Fruit fly (Drosophila melanogaster) whole organism, embryonic: Measurements from ENCODE around the gene CG15382.

Experiments
- Abd-B ChIP-seq: fragments of 200-800 bp; sonication (Bioruptor generic); optimal IDR thresholded peaks from 2 replicates; lab custom pipeline; 2018; ENCODE audit warnings: missing biosample characterization, mild to moderate bottlenecking, missing genetic modification characterization, moderate library complexity
- BEAF-32 ChIP-seq: fragments of 200-800 bp; sonication (Bioruptor generic); optimal IDR thresholded peaks from 3 replicates; lab custom pipeline; 2017; ENCODE audit warnings: missing biosample characterization, missing genetic modification characterization, mild to moderate bottlenecking, moderate library complexity, missing genetic modification reagents
- Bgb ChIP-seq: fragments of 200-800 bp; sonication (Bioruptor generic); IDR thresholded peaks from 2 replicates; pipeline ENCODE4 v1.3.6; 2022; ENCODE audit warnings: missing biosample characterization, missing genetic modification characterization; ENCODE audit not compliant: partially characterized antibody
- CG10147 ChIP-seq: fragments of 200-800 bp; sonication (Bioruptor generic); optimal IDR thresholded peaks from 2 replicates; lab custom pipeline; 2019; ENCODE audit warnings: missing biosample characterization, mild to moderate bottlenecking, missing genetic modification characterization, moderate library complexity
- CG10209 ChIP-seq: fragments of 200-800 bp; sonication (Bioruptor generic); optimal IDR thresholded peaks from 3 replicates; lab custom pipeline; 2017; ENCODE audit warnings: missing biosample characterization, mild to moderate bottlenecking, missing genetic modification characterization, missing genetic modification reagents
- CG12769 ChIP-seq: fragments of 200-800 bp; sonication (Bioruptor generic); optimal IDR thresholded peaks from 2 replicates; lab custom pipeline; 2019; ENCODE audit warnings: missing biosample characterization, mild to moderate bottlenecking, missing genetic modification characterization, moderate library complexity
- CG17385 ChIP-seq: fragments of 200-800 bp; sonication (Bioruptor generic); optimal IDR thresholded peaks from 3 replicates; lab custom pipeline; 2018; ENCODE audit warnings: missing biosample characterization, mild to moderate bottlenecking, missing genetic modification characterization
- CG18262 ChIP-seq: fragments of 200-800 bp; optimal IDR thresholded peaks from 3 replicates; lab custom pipeline; 2019; ENCODE audit warnings: missing biosample characterization, mild to moderate bottlenecking, missing genetic modification characterization, moderate library complexity
- CG1832 ChIP-seq: fragments of 200-800 bp; sonication (Bioruptor generic); optimal IDR thresholded peaks from 2 replicates; lab custom pipeline; 2017; ENCODE audit warnings: missing biosample characterization, mild to moderate bottlenecking, missing genetic modification characterization, inconsistent platforms
- CG2889 ChIP-seq: fragments of 200-800 bp; sonication (Bioruptor generic); IDR thresholded peaks from 3 replicates; pipeline ENCODE4 v1.3.6; 2022; ENCODE audit warnings: missing biosample characterization, missing genetic modification characterization
- CG30403 ChIP-seq: fragments of 200-800 bp; sonication (Bioruptor generic); optimal IDR thresholded peaks from 3 replicates; lab custom pipeline; 2016; ENCODE audit warnings: missing biosample characterization, missing genetic modification characterization
- CG34422 ChIP-seq: fragments of 200-800 bp; sonication (Bioruptor generic); IDR thresholded peaks from 3 replicates; pipeline ENCODE4 v1.3.6; 2022; ENCODE audit warnings: missing biosample characterization, missing genetic modification characterization
- CG3995 ChIP-seq: fragments of 200-800 bp; sonication (Bioruptor generic); optimal IDR thresholded peaks from 3 replicates; lab custom pipeline; 2016; ENCODE audit warnings: missing biosample characterization, missing genetic modification characterization
- CG4820 ChIP-seq: fragments of 200-800 bp; sonication (Bioruptor generic); optimal IDR thresholded peaks from 3 replicates; lab custom pipeline; 2016; ENCODE audit warnings: missing biosample characterization, missing genetic modification characterization
- CG6254 ChIP-seq: fragments of 200-800 bp; sonication (Bioruptor generic); optimal IDR thresholded peaks from 3 replicates; lab custom pipeline; 2017; ENCODE audit warnings: mild to moderate bottlenecking, missing biosample characterization, missing genetic modification reagents, missing genetic modification characterization
- CG6683 ChIP-seq: fragments of 200-800 bp; sonication (Bioruptor generic); optimal IDR thresholded peaks from 2 replicates; lab custom pipeline; 2017; ENCODE audit warnings: missing biosample characterization, mild to moderate bottlenecking, missing genetic modification characterization, missing genetic modification reagents
- CG6765 ChIP-seq: fragments of 200-800 bp; sonication (Bioruptor generic); optimal IDR thresholded peaks from 3 replicates; lab custom pipeline; 2017; ENCODE audit warnings: missing biosample characterization, mild to moderate bottlenecking, missing genetic modification characterization
- CG7357 ChIP-seq: fragments of 200-800 bp; sonication (Bioruptor generic); IDR thresholded peaks from 3 replicates; pipeline ENCODE4 v1.3.6; 2022; ENCODE audit warnings: missing biosample characterization, missing genetic modification characterization
- CG8765 ChIP-seq: fragments of 200-800 bp; sonication (Bioruptor generic); IDR thresholded peaks from 2 replicates; pipeline ENCODE4 v1.3.6; 2022; ENCODE audit warnings: missing biosample characterization, missing genetic modification characterization
- Chrac-16 ChIP-seq: fragments of 200-800 bp; sonication (Bioruptor generic); optimal IDR thresholded peaks from 3 replicates; lab custom pipeline; 2016; ENCODE audit warnings: missing biosample characterization, missing genetic modification characterization
- D ChIP-seq, 2 experiments: fragments of 200-800 bp in 1 of 2; fragments of >200 bp in 1 of 2; sonication (Bioruptor generic) in 1 of 2; optimal IDR thresholded peaks; 2 replicates in 1 of 2; 3 replicates in 1 of 2; lab custom pipeline; 2017; ENCODE audit warnings: mild to moderate bottlenecking in 1 of 2, missing biosample characterization in 1 of 2, missing genetic modification characterization in 1 of 2, missing genetic modification reagents in 1 of 2
- Deaf1 ChIP-seq: fragments of 200-800 bp; optimal IDR thresholded peaks from 3 replicates; lab custom pipeline; 2019; ENCODE audit warnings: missing biosample characterization, mild to moderate bottlenecking, missing genetic modification characterization, moderate library complexity
- ERR ChIP-seq: fragments of 200-800 bp; sonication (Bioruptor generic); optimal IDR thresholded peaks from 2 replicates; lab custom pipeline; 2016; ENCODE audit warnings: missing biosample characterization, missing genetic modification characterization
- Hmx ChIP-seq: fragments of 200-800 bp; sonication (Bioruptor generic); optimal IDR thresholded peaks from 2 replicates; lab custom pipeline; 2016; ENCODE audit warnings: missing biosample characterization, missing genetic modification characterization
- Hr3 ChIP-seq: fragments of 200-800 bp; sonication (Bioruptor generic); optimal IDR thresholded peaks from 3 replicates; lab custom pipeline; 2016; ENCODE audit warnings: missing biosample characterization, missing genetic modification characterization
- MBD-R2 ChIP-seq: fragments of 200-800 bp; sonication (Bioruptor generic); IDR thresholded peaks from 2 replicates; pipeline ENCODE4 v1.3.6; 2022; ENCODE audit warnings: missing biosample characterization, missing genetic modification characterization
- Meics ChIP-seq: fragments of 200-800 bp; sonication (Bioruptor generic); optimal IDR thresholded peaks from 2 replicates; lab custom pipeline; 2017; ENCODE audit warnings: missing biosample characterization, mild to moderate bottlenecking, missing genetic modification characterization
- NC2α ChIP-seq: fragments of 200-800 bp; sonication (Bioruptor generic); optimal IDR thresholded peaks from 2 replicates; lab custom pipeline; 2016; ENCODE audit warnings: missing biosample characterization, missing genetic modification characterization
- Nf-YB ChIP-seq: fragments of 200-800 bp; sonication (Bioruptor generic); optimal IDR thresholded peaks from 3 replicates; lab custom pipeline; 2019; ENCODE audit warnings: missing biosample characterization, mild to moderate bottlenecking, missing genetic modification characterization, moderate library complexity
- NfI ChIP-seq: fragments of 200-800 bp; sonication (Bioruptor generic); optimal IDR thresholded peaks from 3 replicates; lab custom pipeline; 2018; ENCODE audit warnings: missing biosample characterization, mild to moderate bottlenecking, missing genetic modification characterization, moderate library complexity
- Taf1 ChIP-seq: fragments of 200-800 bp; sonication (Bioruptor generic); IDR thresholded peaks from 2 replicates; pipeline ENCODE4 v1.3.6; 2022; ENCODE audit warnings: missing biosample characterization, missing genetic modification characterization
- Vsx1 ChIP-seq: fragments of 200-800 bp; sonication (Bioruptor generic); optimal IDR thresholded peaks from 2 replicates; lab custom pipeline; 2017; ENCODE audit warnings: missing biosample characterization, mild to moderate bottlenecking, missing genetic modification characterization, missing genetic modification reagents
- ato ChIP-seq: fragments of 200-800 bp; sonication (Bioruptor generic); IDR thresholded peaks from 2 replicates; pipeline ENCODE4 v1.3.6; 2022; ENCODE audit warnings: missing biosample characterization, missing genetic modification characterization; ENCODE audit not compliant: partially characterized antibody
- az2 ChIP-seq: fragments of 200-800 bp; sonication (Bioruptor generic); optimal IDR thresholded peaks from 3 replicates; lab custom pipeline; 2016; ENCODE audit warnings: missing biosample characterization, missing genetic modification characterization
- bcd ChIP-seq: fragments of 200-800 bp; sonication (Bioruptor generic); optimal IDR thresholded peaks from 2 replicates; lab custom pipeline; 2017; ENCODE audit warnings: missing biosample characterization, mild to moderate bottlenecking, missing genetic modification characterization
- btn ChIP-seq: fragments of 200-800 bp; sonication (Bioruptor generic); optimal IDR thresholded peaks from 2 replicates; lab custom pipeline; 2016; ENCODE audit warnings: missing biosample characterization, missing genetic modification characterization
- cg ChIP-seq: fragments of 200-800 bp; sonication (Bioruptor generic); optimal IDR thresholded peaks from 3 replicates; lab custom pipeline; 2019; ENCODE audit warnings: missing biosample characterization, mild to moderate bottlenecking, missing genetic modification characterization, moderate library complexity
- cwo ChIP-seq: fragments of 200-800 bp; sonication (Bioruptor generic); optimal IDR thresholded peaks from 3 replicates; lab custom pipeline; 2017; ENCODE audit warnings: missing biosample characterization, missing genetic modification characterization, mild to moderate bottlenecking, moderate library complexity, missing genetic modification reagents
- ewg ChIP-seq: fragments of 200-800 bp; sonication (Bioruptor generic); optimal IDR thresholded peaks from 3 replicates; lab custom pipeline; 2017; ENCODE audit warnings: mild to moderate bottlenecking, missing biosample characterization, missing genetic modification reagents, missing genetic modification characterization
- fd64A ChIP-seq: fragments of 200-800 bp; sonication (Bioruptor generic); optimal IDR thresholded peaks from 3 replicates; lab custom pipeline; 2018; ENCODE audit warnings: missing biosample characterization, mild to moderate bottlenecking, missing genetic modification characterization
- kni ChIP-seq: fragments of 200-800 bp; sonication (Bioruptor generic); optimal IDR thresholded peaks from 3 replicates; lab custom pipeline; 2017; ENCODE audit warnings: mild to moderate bottlenecking, missing biosample characterization, missing genetic modification reagents, missing genetic modification characterization
- p53 ChIP-seq: fragments of 200-800 bp; sonication (Bioruptor generic); optimal IDR thresholded peaks from 2 replicates; lab custom pipeline; 2016; ENCODE audit warnings: missing biosample characterization, missing genetic modification characterization
- pros ChIP-seq: fragments of 200-800 bp; sonication (Bioruptor generic); optimal IDR thresholded peaks from 3 replicates; lab custom pipeline; 2019; ENCODE audit warnings: missing biosample characterization, mild to moderate bottlenecking, missing genetic modification characterization, moderate library complexity
- sc ChIP-seq, 3 experiments: fragments of >200 bp in 2 of 3; fragments of 200-800 bp in 1 of 3; sonication (Bioruptor generic) in 1 of 3; optimal IDR thresholded peaks; 2 replicates in 2 of 3; 3 replicates in 1 of 3; lab custom pipeline; 2017; ENCODE audit warnings: mild to moderate bottlenecking in 1 of 3, missing biosample characterization in 1 of 3, missing genetic modification characterization in 1 of 3, missing genetic modification reagents in 1 of 3
- schlank ChIP-seq: fragments of 200-800 bp; sonication (Bioruptor generic); optimal IDR thresholded peaks from 2 replicates; lab custom pipeline; 2018; ENCODE audit warnings: missing biosample characterization, mild to moderate bottlenecking, missing genetic modification characterization
- sens ChIP-seq: fragments of 200-800 bp; sonication (Bioruptor generic); peaks from one replicate; lab custom pipeline; 2016; ENCODE audit warnings: missing biosample characterization, missing genetic modification characterization
- tio ChIP-seq: fragments of 200-800 bp; sonication (Bioruptor generic); optimal IDR thresholded peaks from 2 replicates; lab custom pipeline; 2017; ENCODE audit warnings: missing biosample characterization, missing genetic modification characterization, inconsistent platforms
- toy ChIP-seq: fragments of 200-800 bp; sonication (Bioruptor generic); IDR thresholded peaks from 2 replicates; pipeline ENCODE4 v1.3.6; 2022; ENCODE audit warnings: missing biosample characterization, missing genetic modification characterization

The CG15382 gene

DNA sequence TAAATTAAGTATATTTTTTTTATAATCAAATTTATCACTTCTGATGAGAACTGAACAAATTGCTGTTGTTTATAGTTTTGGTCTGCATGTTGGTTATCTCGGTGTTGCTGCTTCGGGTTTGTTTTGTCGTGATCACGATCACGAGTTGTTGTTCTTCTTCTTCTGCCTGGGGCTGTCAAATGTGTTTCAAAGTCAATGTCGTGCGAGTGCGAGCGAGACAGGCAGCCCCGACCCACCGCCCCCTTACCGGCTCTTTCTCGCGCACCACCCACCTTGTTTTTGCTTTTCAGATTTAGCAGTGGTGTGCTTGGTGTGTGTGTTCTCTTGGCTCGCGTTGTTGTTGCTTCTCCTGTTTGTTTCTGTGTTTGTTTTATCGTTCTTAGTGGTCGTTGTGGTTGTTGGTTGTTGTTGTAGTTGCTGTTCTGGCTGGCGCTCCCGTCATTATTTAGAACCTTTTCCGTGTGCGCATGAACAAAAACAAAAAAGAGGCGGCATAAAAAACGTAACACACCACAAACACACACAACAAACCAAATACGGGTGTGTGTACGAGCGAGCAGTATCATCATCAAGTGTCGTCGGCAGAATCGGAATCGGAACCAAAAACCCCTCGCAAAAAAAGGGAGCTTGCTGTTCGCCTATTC, 42.0 kb downstream of the CG15382 start, which contains the start of gene COX7AL2:
Gene COX7AL2 (minus strand): TSS at position 438 of the 644 bp plus-strand sequence.
- TF ChIP-seq fd64A (no peak), NC2α (no peak), btn (GFP tag; lab: Kevin White, UChicago) (no peak), MBD-R2 (GFP tag; lab: Robert Waterston, UW) (no peak), BEAF-32 (GFP tag; lab: Kevin White, UChicago) (peak; percentile 59), CG7357 (GFP tag; lab: Robert Waterston, UW) (0 out of 3 replicates have a peak, but pooled peaks have one; percentile 11), Chrac-16 (GFP tag; lab: Kevin White, UChicago) (peak; percentile 15), Nf-YB (peak; percentile 14), Deaf1 (tag; lab: Kevin White, UChicago) (peak; percentile 18), NfI (no peak), CG34422 (GFP tag; lab: Robert Waterston, UW) (no peak), CG17385 (GFP tag; lab: Kevin White, UChicago) (peak; percentile 95), ERR (peak; percentile 51), toy (GFP tag; lab: Robert Waterston, UW) (no peak), CG10209 (GFP tag; lab: Kevin White, UChicago) (peak; percentile 22), cg (GFP tag; lab: Kevin White, UChicago) (peak; percentile 55), bcd (peak; percentile 36), CG30403 (GFP tag; lab: Kevin White, UChicago) (peak; percentile 39), Hr3 (GFP tag; lab: Kevin White, UChicago) (no peak), CG6765 (GFP tag; lab: Kevin White, UChicago) (peak; percentile 31), CG18262 (tag; lab: Kevin White, UChicago) (no peak), ato (no peak), Bgb (no peak), CG1832 (GFP tag; lab: Kevin White, UChicago) (peak; percentile 64), CG10147 (GFP tag; lab: Kevin White, UChicago) (no peak), kni (GFP tag; lab: Kevin White, UChicago) (no peak), sc (optimal IDR thresholded peaks at IDR 0.05; lab: Kevin White, UChicago) (no peak), sc (GFP tag; optimal IDR thresholded peaks at IDR 0.05; lab: Kevin White, UChicago) (peak; percentile 19), CG6683 (GFP tag; lab: Kevin White, UChicago) (no peak), sens (GFP tag; lab: Kevin White, UChicago) (peak; percentile 22), Abd-B (GFP tag; lab: Kevin White, UChicago) (no peak), CG4820 (GFP tag; lab: Kevin White, UChicago) (no peak), CG3995 (GFP tag; lab: Kevin White, UChicago) (peak; percentile 86), Meics (GFP tag; lab: Kevin White, UChicago) (peak; percentile 5), az2 (no peak), CG2889 (GFP tag; lab: Robert Waterston, UW) (no peak), tio (no peak), pros (GFP tag; lab: Kevin White, UChicago) (no peak), Taf1 (GFP tag; lab: Robert Waterston, UW) (no peak), D (optimal IDR thresholded peaks at IDR 0.05; lab: Kevin White, UChicago) (no peak), D (GFP tag; optimal IDR thresholded peaks at IDR 0.05; lab: Kevin White, UChicago) (no peak), ewg (GFP tag; lab: Kevin White, UChicago) (peak; percentile 20), Vsx1 (GFP tag; lab: Kevin White, UChicago) (peak; percentile 91), Hmx (GFP tag; lab: Kevin White, UChicago) (no peak), p53 (GFP tag; lab: Kevin White, UChicago) (no peak), cwo (peak; percentile 89), CG8765 (GFP tag; lab: Robert Waterston, UW) (no peak), CG6254 (GFP tag; lab: Kevin White, UChicago) (no peak), schlank (tag; lab: Kevin White, UChicago) (no peak), CG12769 (tag; lab: Kevin White, UChicago) (peak; percentile 71)
